Worm (Caenorhabditis elegans) whole organism, young adult: ENCODE data around the gene cpg-20.

ENCODE experiments used
- F23B12.7 ChIP-seq: sonication (generic microtip); optimal IDR thresholded peaks from 2 replicates; lab custom pipeline; 2017; ENCODE audit warnings: missing genetic modification characterization, mild to moderate bottlenecking, missing compliant biosample characterization, antibody characterized with exemption, moderate library complexity; ENCODE audit not compliant: insufficient read depth
- F33H1.4 ChIP-seq: fragments of 200-800 bp; sonication (Bioruptor generic); IDR thresholded peaks from 2 replicates; pipeline ENCODE4 v1.3.6; 2022; ENCODE audit warnings: missing genetic modification reagents, missing genetic modification characterization, missing compliant biosample characterization
- F37B4.10 ChIP-seq: fragments of 200-800 bp; sonication (Bioruptor generic); IDR thresholded peaks from 2 replicates; pipeline ENCODE4 v1.3.6; 2022; ENCODE audit warnings: missing genetic modification characterization, missing compliant biosample characterization
- F39B2.1 ChIP-seq: fragments of 200-800 bp; sonication (Bioruptor generic); IDR thresholded peaks from 2 replicates; pipeline ENCODE4 v1.3.6; 2022; ENCODE audit warnings: missing genetic modification reagents, missing genetic modification characterization, missing compliant biosample characterization
- K12H6.12 ChIP-seq: fragments of 200-800 bp; sonication (Bioruptor generic); optimal IDR thresholded peaks from 2 replicates; lab custom pipeline; 2018; ENCODE audit warnings: mild to moderate bottlenecking, missing genetic modification characterization, missing compliant biosample characterization
- T26A5.8 ChIP-seq: sonication (generic microtip); optimal IDR thresholded peaks from 2 replicates; lab custom pipeline; 2016; ENCODE audit warnings: missing genetic modification characterization, missing compliant biosample characterization
- Y67H2A.10 ChIP-seq: fragments of 200-800 bp; sonication (Bioruptor generic); conservative IDR thresholded peaks from 2 replicates; pipeline ENCODE4 v1.3.6; 2022; ENCODE audit warnings: missing genetic modification reagents, missing genetic modification characterization, missing compliant biosample characterization
- Y79H2A.3 ChIP-seq: fragments of 200-800 bp; sonication (Bioruptor generic); conservative IDR thresholded peaks from 2 replicates; pipeline ENCODE4 v1.3.6; 2022; ENCODE audit warnings: missing genetic modification reagents, missing genetic modification characterization, missing compliant biosample characterization
- aptf-3 ChIP-seq: fragments of 200-800 bp; sonication (Bioruptor generic); IDR thresholded peaks from 2 replicates; pipeline ENCODE4 v1.3.6; 2022; ENCODE audit warnings: missing genetic modification characterization, missing compliant biosample characterization
- attf-3 ChIP-seq: fragments of 200-800 bp; sonication (Bioruptor generic); conservative IDR thresholded peaks from 2 replicates; pipeline ENCODE4 v1.3.6; 2022; ENCODE audit warnings: missing genetic modification reagents, missing genetic modification characterization, missing compliant biosample characterization
- attf-6 ChIP-seq: fragments of 200-800 bp; sonication (Bioruptor generic); IDR thresholded peaks from 2 replicates; pipeline ENCODE4 v1.3.6; 2022; ENCODE audit warnings: missing genetic modification reagents, missing genetic modification characterization, missing compliant biosample characterization
- bed-2 ChIP-seq: fragments of 200-800 bp; sonication (Bioruptor generic); IDR thresholded peaks from 2 replicates; pipeline ENCODE4 v1.3.6; 2022; ENCODE audit warnings: missing genetic modification reagents, missing genetic modification characterization, missing compliant biosample characterization
- egl-18 ChIP-seq: fragments of 200-800 bp; sonication (Bioruptor generic); IDR thresholded peaks from 2 replicates; pipeline ENCODE4 v1.3.6; 2022; ENCODE audit warnings: missing genetic modification reagents, missing genetic modification characterization, missing compliant biosample characterization
- ekl-4 ChIP-seq: fragments of 200-800 bp; sonication (Bioruptor generic); IDR thresholded peaks from 2 replicates; pipeline ENCODE4 v1.3.6; 2022; ENCODE audit warnings: missing genetic modification reagents, missing genetic modification characterization, missing compliant biosample characterization
- fkh-3 ChIP-seq: sonication (generic microtip); optimal IDR thresholded peaks from 2 replicates; lab custom pipeline; 2016; ENCODE audit warnings: mild to moderate bottlenecking, missing genetic modification characterization, missing compliant biosample characterization
- hmg-1.2 ChIP-seq: fragments of 200-800 bp; sonication (Bioruptor generic); IDR thresholded peaks from 2 replicates; pipeline ENCODE4 v1.3.6; 2022; ENCODE audit warnings: missing genetic modification reagents, missing genetic modification characterization, missing compliant biosample characterization
- hsf-1 ChIP-seq: fragments of 200-800 bp; sonication (Bioruptor generic); IDR thresholded peaks from 2 replicates; pipeline ENCODE4 v1.3.6; 2022; ENCODE audit warnings: missing genetic modification reagents, missing genetic modification characterization, missing compliant biosample characterization
- let-607 ChIP-seq, 2 experiments: fragments of 200-800 bp in 1 of 2; sonication (Bioruptor generic) in 1 of 2; sonication (generic microtip) in 1 of 2; optimal IDR thresholded peaks; 2 replicates each; lab custom pipeline; 2016 to 2018; ENCODE audit warnings: mild to moderate bottlenecking in 2 of 2, missing compliant biosample characterization in 2 of 2, missing genetic modification characterization in 2 of 2, moderate library complexity in 2 of 2, missing genotype in 1 of 2
- lin-40 ChIP-seq: sonication (generic microtip); optimal IDR thresholded peaks from 2 replicates; lab custom pipeline; 2016; ENCODE audit warnings: missing genetic modification characterization, mild to moderate bottlenecking, missing compliant biosample characterization, missing genotype, missing genetic modification reagents
- lin-54 ChIP-seq: fragments of 200-800 bp; sonication (Bioruptor generic); optimal IDR thresholded peaks from 2 replicates; lab custom pipeline; 2018; ENCODE audit warnings: mild to moderate bottlenecking, missing genetic modification characterization, missing compliant biosample characterization
- lsy-27 ChIP-seq: sonication (generic microtip); optimal IDR thresholded peaks from 2 replicates; lab custom pipeline; 2017; ENCODE audit warnings: missing genetic modification characterization, mild to moderate bottlenecking, missing compliant biosample characterization, antibody characterized with exemption, missing genotype, borderline replicate concordance; ENCODE audit not compliant: insufficient read depth
- madf-6 ChIP-seq: fragments of 200-800 bp; sonication (Bioruptor generic); IDR thresholded peaks from 2 replicates; pipeline ENCODE4 v1.3.6; 2022; ENCODE audit warnings: missing genetic modification reagents, missing genetic modification characterization, missing compliant biosample characterization
- madf-8 ChIP-seq: fragments of 200-800 bp; sonication (Bioruptor generic); conservative IDR thresholded peaks from 2 replicates; pipeline ENCODE4 v1.3.6; 2022; ENCODE audit warnings: missing genetic modification reagents, missing genetic modification characterization, missing compliant biosample characterization
- nhr-80 ChIP-seq: sonication (generic microtip); optimal IDR thresholded peaks from 2 replicates; lab custom pipeline; 2016; ENCODE audit warnings: missing genetic modification characterization, missing compliant biosample characterization
- nhr-90 ChIP-seq: sonication (generic microtip); optimal IDR thresholded peaks from 2 replicates; lab custom pipeline; 2016; ENCODE audit warnings: missing genotype, mild to moderate bottlenecking, missing genetic modification characterization, missing compliant biosample characterization
- pbrm-1 ChIP-seq: fragments of 200-800 bp; sonication (Bioruptor generic); IDR thresholded peaks from 2 replicates; pipeline ENCODE4 v1.3.6; 2022; ENCODE audit warnings: missing genetic modification reagents, missing genetic modification characterization, missing compliant biosample characterization
- pha-4 ChIP-seq: fragments of 150-350 bp; sonication (generic microtip); optimal IDR thresholded peaks from 2 replicates; lab custom pipeline; 2014; ENCODE audit warnings: missing biosample characterization, missing genetic modification reagents, missing genetic modification characterization
- rec-8 ChIP-seq, 2 experiments: sonication (generic microtip); optimal IDR thresholded peaks; 2 replicates each; lab custom pipeline; 2016; ENCODE audit warnings: mild to moderate bottlenecking in 2 of 2, missing genetic modification characterization in 2 of 2, missing genetic modification reagents in 2 of 2, missing genotype in 2 of 2, missing biosample characterization in 1 of 2, missing compliant biosample characterization in 1 of 2, moderate library complexity in 1 of 2
- rpc-1 ChIP-seq, 2 experiments: fragments of 150-350 bp in 1 of 2; sonication (generic microtip) in 1 of 2; optimal IDR thresholded peaks; 2 replicates each; lab custom pipeline; 2014 to 2018; ENCODE audit warnings: missing biosample characterization in 1 of 2, missing genetic modification characterization in 1 of 2, missing genetic modification reagents in 1 of 2, missing genotype in 1 of 2
- sdz-38 ChIP-seq: sonication (generic microtip); optimal IDR thresholded peaks from 2 replicates; lab custom pipeline; 2016; ENCODE audit warnings: missing genotype, missing genetic modification characterization, missing compliant biosample characterization
- snpc-3.4 ChIP-seq: sonication (generic microtip); optimal IDR thresholded peaks from 2 replicates; lab custom pipeline; 2017; ENCODE audit warnings: missing genetic modification characterization, mild to moderate bottlenecking, missing compliant biosample characterization, antibody characterized with exemption, moderate library complexity, missing genotype, missing genetic modification reagents
- snpc-4 ChIP-seq, 5 experiments: fragments of 150-350 bp in 1 of 5; sonication (generic microtip) in 4 of 5; optimal IDR thresholded peaks; 2 replicates each; lab custom pipeline; 2014 to 2018; ENCODE audit warnings: missing genetic modification characterization in 5 of 5, missing biosample characterization in 3 of 5, antibody characterized with exemption in 2 of 5, mild to moderate bottlenecking in 2 of 5, missing compliant biosample characterization in 2 of 5, missing genotype in 2 of 5, moderate library complexity in 2 of 5, missing genetic modification reagents in 1 of 5
- somi-1 ChIP-seq: fragments of 200-800 bp; sonication (Bioruptor generic); optimal IDR thresholded peaks from 2 replicates; lab custom pipeline; 2018; ENCODE audit warnings: mild to moderate bottlenecking, missing genetic modification characterization, missing compliant biosample characterization
- unc-130 ChIP-seq: sonication (generic microtip); optimal IDR thresholded peaks from 2 replicates; lab custom pipeline; 2016; ENCODE audit warnings: missing genetic modification reagents, missing genetic modification characterization, missing compliant biosample characterization
- unc-62 ChIP-seq: fragments of 150-350 bp; optimal IDR thresholded peaks from 2 replicates; lab custom pipeline; 2014; ENCODE audit warnings: missing biosample characterization, missing genetic modification reagents, missing genetic modification characterization
- zim-3 ChIP-seq: sonication (generic microtip); optimal IDR thresholded peaks from 2 replicates; lab custom pipeline; 2017; ENCODE audit warnings: mild to moderate bottlenecking, missing genetic modification characterization, moderate library complexity, missing compliant biosample characterization
- ztf-25 ChIP-seq: fragments of 200-800 bp; sonication (Bioruptor generic); IDR thresholded peaks from 2 replicates; pipeline ENCODE4 v1.3.6; 2022; ENCODE audit warnings: missing genetic modification reagents, missing genetic modification characterization, missing compliant biosample characterization
- ztf-26 ChIP-seq: sonication (generic microtip); optimal IDR thresholded peaks from 2 replicates; lab custom pipeline; 2017; ENCODE audit warnings: missing genetic modification characterization, missing compliant biosample characterization

The cpg-20 gene

ce11 chrIV:6093477-6094314 is 17.7 kb upstream of the cpg-20 start, which contains the start of gene cpi-1:
TSS of gene cpi-1 (minus strand) at chrIV:6093680.
- no peak for TF ChIP-seq snpc-3.4 (tag; lab: Kevin White, UChicago)
- TF ChIP-seq snpc-4 (GFP tag; optimal IDR thresholded peaks at IDR 0.05; lab: Kevin White, UChicago) = no peak
- TF ChIP-seq snpc-4 (tag; optimal IDR thresholded peaks at IDR 0.05; lab: Kevin White, UChicago) = peak in 3 of 4 experiments; percentile 34 to 88 (median 56)
- peak; percentile 54; the same call in 1 of the 2 replicates for TF ChIP-seq attf-6 (GFP tag; lab: Robert Waterston, UW)
- TF ChIP-seq F23B12.7 (tag; lab: Kevin White, UChicago) = peak; percentile 25
- no peak for TF ChIP-seq Y67H2A.10 (GFP tag; lab: Robert Waterston, UW)
- TF ChIP-seq nhr-80 (tag; lab: Kevin White, UChicago) = peak; percentile 30
- no peak for TF ChIP-seq let-607 (tag; optimal IDR thresholded peaks at IDR 0.05; lab: Kevin White, UChicago)
- no peak for TF ChIP-seq ekl-4
- no peak for TF ChIP-seq fkh-3
- TF ChIP-seq F39B2.1 = no peak
- peak; percentile 10 for TF ChIP-seq lin-40 (tag; lab: Kevin White, UChicago)
- no peak for TF ChIP-seq rpc-1 (optimal IDR thresholded peaks at IDR 0.05; lab: Kevin White, UChicago)
- no peak for TF ChIP-seq rpc-1 (tag; optimal IDR thresholded peaks at IDR 0.05; lab: Kevin White, UChicago)
- peak; percentile 40; the same call in 1 of the 2 replicates for TF ChIP-seq pbrm-1
- peak; percentile 47 for TF ChIP-seq hmg-1.2 (GFP tag; lab: Robert Waterston, UW)
- TF ChIP-seq madf-8 = no peak

- TF ChIP-seq fkh-3 (no peak), unc-130 (GFP tag; lab: Kevin White, UChicago) (no peak), somi-1 (GFP tag; lab: Kevin White, UChicago) (no peak), hsf-1 (no peak), bed-2 (GFP tag; lab: Robert Waterston, UW) (no peak), aptf-3 (no peak), lin-54 (GFP tag; lab: Kevin White, UChicago) (no peak), egl-18 (no peak), nhr-90 (tag; lab: Kevin White, UChicago) (no peak), zim-3 (tag; lab: Kevin White, UChicago) (no peak), sdz-38 (tag; lab: Kevin White, UChicago) (no peak)
Measured at ce11 chrIV:6092313-6092712, 16.3 kb upstream of the cpg-20 start, which contains the start of gene K08B4.7. TSS of gene K08B4.7 (minus strand) at chrIV:6092413.

ce11 chrIV:6089529-6089928 is 13.5 kb upstream of the cpg-20 start:
- peak; percentile 75 for TF ChIP-seq madf-6 (GFP tag; lab: Robert Waterston, UW)
- peak; percentile 26; the same call in 1 of the 2 replicates for TF ChIP-seq F33H1.4 (GFP tag; lab: Robert Waterston, UW)
- TF ChIP-seq madf-8 = peak; percentile 52

DNA sequence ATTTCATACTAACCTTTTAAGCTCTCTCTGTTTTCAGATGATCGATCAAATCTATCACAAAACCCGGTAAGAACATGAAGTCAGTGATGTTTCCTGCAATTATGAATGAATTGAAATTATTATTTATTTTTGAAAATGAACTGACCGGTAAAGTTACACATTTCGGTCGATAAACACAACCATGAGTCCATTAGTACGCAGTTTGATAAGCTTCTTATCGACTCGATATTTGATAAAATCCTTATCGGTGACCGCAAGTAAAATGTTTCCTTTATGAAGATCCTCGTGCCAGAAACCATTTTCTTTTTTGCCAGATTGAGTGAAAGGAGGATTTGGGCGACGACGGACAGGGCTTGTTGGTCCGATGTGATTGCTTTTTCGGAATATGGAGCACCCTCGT is 10.5 kb upstream of the cpg-20 start:
- no peak for TF ChIP-seq Y79H2A.3 (GFP tag; lab: Robert Waterston, UW)
- TF ChIP-seq nhr-80 (tag; lab: Kevin White, UChicago) = peak; percentile 34
- TF ChIP-seq, all 124 proteins: peak for 1

ce11 chrIV:6083550-6084041 is 7.6 kb upstream of the cpg-20 start, which contains the start of gene ugt-20:
TSS of gene ugt-20 (minus strand) at chrIV:6083600.
- TF ChIP-seq K12H6.12 (no peak), F37B4.10 (no peak), rec-8 (tag; optimal IDR thresholded peaks at IDR 0.05; lab: Kevin White, UChicago) (no peak), pha-4 (peak; percentile 59), unc-62 (no peak), lin-40 (tag; lab: Kevin White, UChicago) (peak; percentile 44), unc-130 (GFP tag; lab: Kevin White, UChicago) (no peak), attf-3 (GFP tag; lab: Robert Waterston, UW) (no peak), ztf-26 (tag; lab: Kevin White, UChicago) (no peak), F23B12.7 (tag; lab: Kevin White, UChicago) (no peak), lsy-27 (tag; lab: Kevin White, UChicago) (no peak), ztf-25 (GFP tag; lab: Robert Waterston, UW) (no peak), T26A5.8 (tag; lab: Kevin White, UChicago) (no peak)
